Fruit fly (Drosophila melanogaster): ENCODE results near the gene CG12229.

dm6 chr3L:17475979-17476393 lies 39.8 kb upstream of the CG12229 start, which contains the start of gene CG34250:
- TF ChIP-seq CG8478 (optimal IDR thresholded peaks at IDR 0.05) (no peak), CTCF (optimal IDR thresholded peaks at IDR 0.05) (peak in 1 of 2 experiments; percentile 18)
